Fruit fly (Drosophila melanogaster): ENCODE measurements around the gene CG6985.

Gene CG6985

dm6 chr3R:22718401-22718800 lies 22.5 kb upstream of the CG6985 start:
- TF ChIP-seq bab1 (GFP tag; optimal IDR thresholded peaks at IDR 0.05) (no peak), kay (GFP tag; ENCODE audit: borderline replicate concordance) (peak; percentile 79)

dm6 chr3R:22718937-22719606 lies 21.9 kb upstream of the CG6985 start:
- TF ChIP-seq cnc (optimal IDR thresholded peaks at IDR 0.05): no peak
- no peak for TF ChIP-seq CG33017 (tag; optimal IDR thresholded peaks at IDR 0.05)
- no peak for TF ChIP-seq CG7101 (tag; optimal IDR thresholded peaks at IDR 0.05)
- TF ChIP-seq CG1620 (GFP tag; optimal IDR thresholded peaks at IDR 0.05): no peak
- TF ChIP-seq Crg-1 (GFP tag; optimal IDR thresholded peaks at IDR 0.05): no peak
- no peak for TF ChIP-seq ovo (GFP tag; optimal IDR thresholded peaks at IDR 0.05)
- TF ChIP-seq CG7045 (GFP tag; optimal IDR thresholded peaks at IDR 0.05): no peak
- TF ChIP-seq Mnt (GFP tag; optimal IDR thresholded peaks at IDR 0.05): no peak
- no peak for TF ChIP-seq CG12768 (GFP tag; optimal IDR thresholded peaks at IDR 0.05)
- no peak for TF ChIP-seq Hr96 (GFP tag; optimal IDR thresholded peaks at IDR 0.05)
- TF ChIP-seq CG14711 (tag; optimal IDR thresholded peaks at IDR 0.05): no peak
- no peak for TF ChIP-seq Clk (GFP tag; optimal IDR thresholded peaks at IDR 0.05)
- no peak for TF ChIP-seq bab1 (GFP tag; optimal IDR thresholded peaks at IDR 0.05)
- TF ChIP-seq toe (GFP tag; optimal IDR thresholded peaks at IDR 0.05): no peak
- TF ChIP-seq kay (GFP tag; ENCODE audit: borderline replicate concordance): no peak
- no peak for TF ChIP-seq CG11617 (GFP tag; optimal IDR thresholded peaks at IDR 0.05)
- no peak for TF ChIP-seq tj (GFP tag; optimal IDR thresholded peaks at IDR 0.05)
- TF ChIP-seq cic (GFP tag; optimal IDR thresholded peaks at IDR 0.05): no peak
- no peak for TF ChIP-seq pad (GFP tag; optimal IDR thresholded peaks at IDR 0.05)

dm6 chr3R:22719607-22719949 lies 21.4 kb upstream of the CG6985 start:
- TF ChIP-seq CG1620 (GFP tag; optimal IDR thresholded peaks at IDR 0.05) (no peak), cic (GFP tag; optimal IDR thresholded peaks at IDR 0.05) (no peak), kay (GFP tag; ENCODE audit: borderline replicate concordance) (no peak), CG7101 (tag; optimal IDR thresholded peaks at IDR 0.05) (no peak), Mnt (GFP tag; optimal IDR thresholded peaks at IDR 0.05) (no peak), Clk (GFP tag; optimal IDR thresholded peaks at IDR 0.05) (no peak), CG33017 (tag; optimal IDR thresholded peaks at IDR 0.05) (no peak), bab1 (GFP tag; optimal IDR thresholded peaks at IDR 0.05) (no peak), ovo (GFP tag; optimal IDR thresholded peaks at IDR 0.05) (no peak), Hr96 (GFP tag; optimal IDR thresholded peaks at IDR 0.05) (no peak)

- TF ChIP-seq CG14711 (tag; optimal IDR thresholded peaks at IDR 0.05): no peak
- TF ChIP-seq bab1 (GFP tag; optimal IDR thresholded peaks at IDR 0.05): peak; percentile 43
- no peak for TF ChIP-seq ovo (GFP tag; optimal IDR thresholded peaks at IDR 0.05)
- TF ChIP-seq Mnt (GFP tag; optimal IDR thresholded peaks at IDR 0.05): peak; percentile 15
- TF ChIP-seq tj (GFP tag; optimal IDR thresholded peaks at IDR 0.05): peak; percentile 17
- TF ChIP-seq Hr96 (GFP tag; optimal IDR thresholded peaks at IDR 0.05): peak; percentile 29
- TF ChIP-seq kay (GFP tag; ENCODE audit: borderline replicate concordance): peak; percentile 99
- peak; percentile 68 for TF ChIP-seq CG12768 (GFP tag; optimal IDR thresholded peaks at IDR 0.05)
- no peak for TF ChIP-seq cic (GFP tag; optimal IDR thresholded peaks at IDR 0.05)
- TF ChIP-seq Crg-1 (GFP tag; optimal IDR thresholded peaks at IDR 0.05): no peak
- TF ChIP-seq CG7045 (GFP tag; optimal IDR thresholded peaks at IDR 0.05): no peak
- TF ChIP-seq pad (GFP tag; optimal IDR thresholded peaks at IDR 0.05): no peak
- TF ChIP-seq CG11617 (GFP tag; optimal IDR thresholded peaks at IDR 0.05): peak; percentile 27
- peak; percentile 9 for TF ChIP-seq CG1620 (GFP tag; optimal IDR thresholded peaks at IDR 0.05)
- TF ChIP-seq toe (GFP tag; optimal IDR thresholded peaks at IDR 0.05): no peak
- TF ChIP-seq cnc (optimal IDR thresholded peaks at IDR 0.05): no peak
- no peak for TF ChIP-seq CG5204 (GFP tag; optimal IDR thresholded peaks at IDR 0.05)
- TF ChIP-seq Clk (GFP tag; optimal IDR thresholded peaks at IDR 0.05): no peak
- no peak for TF ChIP-seq CG33017 (tag; optimal IDR thresholded peaks at IDR 0.05)
- TF ChIP-seq CG7101 (tag; optimal IDR thresholded peaks at IDR 0.05): peak; percentile 7
Observed at dm6 chr3R:22720808-22721306, 20.1 kb upstream of the CG6985 start, which contains the start of gene wge. wge (minus strand) TSS chr3R:22721150.

dm6 chr3R:22724149-22724973 lies 16.6 kb upstream of the CG6985 start, which contains the start of gene Irp-1A:
Irp-1A (minus strand) TSS chr3R:22724587.
- TF ChIP-seq kay (GFP tag; ENCODE audit: borderline replicate concordance): no peak
- TF ChIP-seq Crg-1 (GFP tag; optimal IDR thresholded peaks at IDR 0.05): peak; percentile 7
- peak; percentile 39 for TF ChIP-seq tj (GFP tag; optimal IDR thresholded peaks at IDR 0.05)
- peak; percentile 70 for TF ChIP-seq CG7045 (GFP tag; optimal IDR thresholded peaks at IDR 0.05)
- peak; percentile 68 for TF ChIP-seq CG11617 (GFP tag; optimal IDR thresholded peaks at IDR 0.05)
- peak; percentile 77 for TF ChIP-seq CG33017 (tag; optimal IDR thresholded peaks at IDR 0.05)
- peak; percentile 74 for TF ChIP-seq CG7101 (tag; optimal IDR thresholded peaks at IDR 0.05)
- TF ChIP-seq toe (GFP tag; optimal IDR thresholded peaks at IDR 0.05): peak; percentile 59
- peak; percentile 76 for TF ChIP-seq CG14711 (tag; optimal IDR thresholded peaks at IDR 0.05)
- no peak for TF ChIP-seq cnc (optimal IDR thresholded peaks at IDR 0.05)
- peak; percentile 59 for TF ChIP-seq Mnt (GFP tag; optimal IDR thresholded peaks at IDR 0.05)
- no peak for TF ChIP-seq Hr96 (GFP tag; optimal IDR thresholded peaks at IDR 0.05)
- TF ChIP-seq ovo (GFP tag; optimal IDR thresholded peaks at IDR 0.05): no peak
- peak; percentile 10 for TF ChIP-seq cic (GFP tag; optimal IDR thresholded peaks at IDR 0.05)
- peak; percentile 73 for TF ChIP-seq bab1 (GFP tag; optimal IDR thresholded peaks at IDR 0.05)
- TF ChIP-seq CG1620 (GFP tag; optimal IDR thresholded peaks at IDR 0.05): peak; percentile 17
- TF ChIP-seq CG12768 (GFP tag; optimal IDR thresholded peaks at IDR 0.05): no peak
- peak; percentile 19 for TF ChIP-seq pad (GFP tag; optimal IDR thresholded peaks at IDR 0.05)
- TF ChIP-seq Clk (GFP tag; optimal IDR thresholded peaks at IDR 0.05): no peak
- no peak for TF ChIP-seq CG5204 (GFP tag; optimal IDR thresholded peaks at IDR 0.05)

All from whole organism, adult.